Fruit fly (Drosophila melanogaster) whole organism, adult: ENCODE results near the gene CG4839.

ENCODE experiments used
- CG12768 ChIP-seq: fragments of 200-800 bp; sonication (Bioruptor generic); optimal IDR thresholded peaks from 2 replicates; lab custom pipeline; 2017; ENCODE audit warnings: missing biosample characterization, missing genetic modification characterization, mild to moderate bottlenecking, moderate library complexity, missing genetic modification reagents
- CG14711 ChIP-seq: fragments of 200-800 bp; sonication (Bioruptor generic); optimal IDR thresholded peaks from 2 replicates; lab custom pipeline; 2018; ENCODE audit warnings: missing biosample characterization, mild to moderate bottlenecking, missing genetic modification characterization, moderate library complexity
- Clk ChIP-seq: fragments of 200-800 bp; sonication (Bioruptor generic); optimal IDR thresholded peaks from 2 replicates; lab custom pipeline; 2017; ENCODE audit warnings: missing biosample characterization, missing genetic modification characterization
- ovo ChIP-seq: fragments of 200-800 bp; sonication (Bioruptor generic); optimal IDR thresholded peaks from 2 replicates; lab custom pipeline; 2016; ENCODE audit warnings: missing biosample characterization, missing genetic modification characterization
- tj ChIP-seq: fragments of 200-800 bp; sonication (Bioruptor generic); optimal IDR thresholded peaks from 3 replicates; lab custom pipeline; 2017; ENCODE audit warnings: missing biosample characterization, mild to moderate bottlenecking, missing genetic modification characterization, moderate library complexity

- TF ChIP-seq tj (GFP tag; lab: Kevin White, UChicago) (no peak), Clk (GFP tag; lab: Kevin White, UChicago) (no peak), CG12768 (GFP tag; lab: Kevin White, UChicago) (no peak), CG14711 (tag; lab: Kevin White, UChicago) (no peak), ovo (GFP tag; lab: Kevin White, UChicago) (no peak)
Observed at dm6 chr2L:10172402-10172801, 27.8 kb downstream of the CG4839 start, which contains the start of gene CG13137.
